Fruit fly (Drosophila melanogaster) whole organism, embryonic: ENCODE data around the gene CG14332.

Experiments
- CG10321 ChIP-seq: fragments of 200-800 bp; sonication (Bioruptor generic); IDR thresholded peaks from 2 replicates; pipeline ENCODE4 v1.3.6; 2022; ENCODE audit warnings: missing biosample characterization, missing genetic modification characterization
- CG11695 ChIP-seq: fragments of 200-800 bp; sonication (Bioruptor generic); IDR thresholded peaks from 3 replicates; pipeline ENCODE4 v1.3.6; 2022; ENCODE audit warnings: missing biosample characterization, missing genetic modification characterization
- CG11696 ChIP-seq: fragments of 200-800 bp; sonication (Bioruptor generic); IDR thresholded peaks from 2 replicates; pipeline ENCODE4 v1.3.6; 2022; ENCODE audit warnings: missing biosample characterization, missing genetic modification characterization
- CG12104 ChIP-seq: fragments of 200-800 bp; sonication (Bioruptor generic); optimal IDR thresholded peaks from 3 replicates; lab custom pipeline; 2016; ENCODE audit warnings: missing biosample characterization, missing genetic modification characterization
- CG12236 ChIP-seq: fragments of 200-800 bp; sonication (Bioruptor generic); optimal IDR thresholded peaks from 2 replicates; lab custom pipeline; 2016; ENCODE audit warnings: missing biosample characterization, missing genetic modification characterization
- CG13424 ChIP-seq: fragments of 200-800 bp; sonication (Bioruptor generic); optimal IDR thresholded peaks from 2 replicates; lab custom pipeline; 2019; ENCODE audit warnings: missing biosample characterization, mild to moderate bottlenecking, missing genetic modification characterization, moderate library complexity
- CG13624 ChIP-seq: fragments of 200-800 bp; sonication (Bioruptor generic); optimal IDR thresholded peaks from 2 replicates; lab custom pipeline; 2016; ENCODE audit warnings: missing biosample characterization, missing genetic modification characterization
- CG15011 ChIP-seq: fragments of 200-800 bp; sonication (Bioruptor generic); optimal IDR thresholded peaks from 3 replicates; lab custom pipeline; 2018; ENCODE audit warnings: missing biosample characterization, mild to moderate bottlenecking, missing genetic modification characterization
- CG17385 ChIP-seq: fragments of 200-800 bp; sonication (Bioruptor generic); optimal IDR thresholded peaks from 3 replicates; lab custom pipeline; 2018; ENCODE audit warnings: missing biosample characterization, mild to moderate bottlenecking, missing genetic modification characterization
- CG17568 ChIP-seq: fragments of 200-800 bp; sonication (Bioruptor generic); optimal IDR thresholded peaks from 2 replicates; lab custom pipeline; 2018; ENCODE audit warnings: missing biosample characterization, mild to moderate bottlenecking, missing genetic modification characterization, moderate library complexity
- CG17829 ChIP-seq: fragments of 200-800 bp; optimal IDR thresholded peaks from 2 replicates; lab custom pipeline; 2019; ENCODE audit warnings: missing biosample characterization, mild to moderate bottlenecking, missing genetic modification characterization, moderate library complexity
- CG18764 ChIP-seq: fragments of 200-800 bp; sonication (Bioruptor generic); optimal IDR thresholded peaks from 3 replicates; lab custom pipeline; 2016; ENCODE audit warnings: missing biosample characterization, missing genetic modification characterization
- CG2116 ChIP-seq: fragments of 200-800 bp; sonication (Bioruptor generic); optimal IDR thresholded peaks from 3 replicates; lab custom pipeline; 2018; ENCODE audit warnings: missing biosample characterization, mild to moderate bottlenecking, missing genetic modification characterization
- CG2120 ChIP-seq: fragments of 200-800 bp; sonication (Bioruptor generic); optimal IDR thresholded peaks from 3 replicates; lab custom pipeline; 2016; ENCODE audit warnings: missing biosample characterization, missing genetic modification characterization
- CG2129 ChIP-seq: fragments of 200-800 bp; sonication (Bioruptor generic); IDR thresholded peaks from 2 replicates; pipeline ENCODE4 v1.3.6; 2022; ENCODE audit warnings: missing biosample characterization, missing genetic modification characterization; ENCODE audit not compliant: partially characterized antibody
- CG33213 ChIP-seq: fragments of 200-800 bp; sonication (Bioruptor generic); optimal IDR thresholded peaks from 3 replicates; lab custom pipeline; 2016; ENCODE audit warnings: missing biosample characterization, missing genetic modification characterization
- CG33557 ChIP-seq: fragments of 200-800 bp; sonication (Bioruptor generic); optimal IDR thresholded peaks from 2 replicates; lab custom pipeline; 2019; ENCODE audit warnings: missing biosample characterization, mild to moderate bottlenecking, missing genetic modification characterization, moderate library complexity
- CG3847 ChIP-seq: fragments of 200-800 bp; sonication (Bioruptor generic); IDR thresholded peaks from 2 replicates; pipeline ENCODE4 v1.3.6; 2022; ENCODE audit warnings: missing biosample characterization, missing genetic modification characterization
- CG4707 ChIP-seq: fragments of 200-800 bp; sonication (Bioruptor generic); optimal IDR thresholded peaks from 2 replicates; lab custom pipeline; 2018; ENCODE audit warnings: missing biosample characterization, mild to moderate bottlenecking, missing genetic modification characterization, moderate library complexity
- CG7271 ChIP-seq: fragments of 200-800 bp; sonication (Bioruptor generic); optimal IDR thresholded peaks from 2 replicates; lab custom pipeline; 2018; ENCODE audit warnings: missing biosample characterization, mild to moderate bottlenecking, missing genetic modification characterization, moderate library complexity
- CG7839 ChIP-seq: fragments of 200-800 bp; sonication (Bioruptor generic); optimal IDR thresholded peaks from 3 replicates; lab custom pipeline; 2018; ENCODE audit warnings: missing biosample characterization, mild to moderate bottlenecking, missing genetic modification characterization, moderate library complexity
- CG8290 ChIP-seq, 3 experiments: fragments of 200-800 bp; sonication (Bioruptor generic); optimal IDR thresholded peaks; 2 replicates each; lab custom pipeline; 2016 to 2019; ENCODE audit warnings: missing biosample characterization in 3 of 3, missing genetic modification characterization in 3 of 3, mild to moderate bottlenecking in 2 of 3, moderate library complexity in 1 of 3
- CG9437 ChIP-seq: fragments of 200-800 bp; sonication (Bioruptor generic); optimal IDR thresholded peaks from 2 replicates; lab custom pipeline; 2018; ENCODE audit warnings: missing biosample characterization, mild to moderate bottlenecking, missing genetic modification characterization
- CkIIα-i1 ChIP-seq: fragments of 200-800 bp; sonication (Bioruptor generic); IDR thresholded peaks from 2 replicates; pipeline ENCODE4 v1.3.6; 2022; ENCODE audit warnings: missing biosample characterization, missing genetic modification characterization
- Dfd ChIP-seq, 2 experiments: fragments of >200 bp; optimal IDR thresholded peaks; 2 replicates each; lab custom pipeline; 2017; ENCODE audit warnings: missing biosample characterization in 2 of 2, missing genetic modification characterization in 2 of 2
- Fer2 ChIP-seq: fragments of 200-800 bp; sonication (Bioruptor generic); optimal IDR thresholded peaks from 2 replicates; lab custom pipeline; 2018; ENCODE audit warnings: missing biosample characterization, mild to moderate bottlenecking, missing genetic modification characterization, moderate library complexity
- H15 ChIP-seq: fragments of 200-800 bp; sonication (Bioruptor generic); IDR thresholded peaks from 3 replicates; pipeline ENCODE4 v1.3.6; 2022; ENCODE audit warnings: missing biosample characterization, missing genetic modification characterization
- HLH4C ChIP-seq: fragments of 200-800 bp; sonication (Bioruptor generic); IDR thresholded peaks from 3 replicates; pipeline ENCODE4 v1.3.6; 2022; ENCODE audit warnings: missing biosample characterization, missing genetic modification characterization; ENCODE audit not compliant: partially characterized antibody
- HmgZ ChIP-seq: fragments of 200-800 bp; sonication (Bioruptor generic); optimal IDR thresholded peaks from 2 replicates; lab custom pipeline; 2018; ENCODE audit warnings: missing biosample characterization, mild to moderate bottlenecking, missing genetic modification characterization
- Scr ChIP-seq: fragments of 200-800 bp; sonication (Bioruptor generic); IDR thresholded peaks from 2 replicates; pipeline ENCODE4 v1.3.6; 2022; ENCODE audit warnings: missing biosample characterization, missing genetic modification characterization; ENCODE audit not compliant: partially characterized antibody
- Sox102F ChIP-seq: fragments of 200-800 bp; sonication (Bioruptor generic); optimal IDR thresholded peaks from 2 replicates; lab custom pipeline; 2018; ENCODE audit warnings: missing biosample characterization, mild to moderate bottlenecking, missing genetic modification characterization, moderate library complexity
- Sry-δ ChIP-seq: fragments of 200-800 bp; sonication (Bioruptor generic); optimal IDR thresholded peaks from 2 replicates; lab custom pipeline; 2016; ENCODE audit warnings: missing biosample characterization, missing genetic modification characterization
- ab ChIP-seq: fragments of 200-800 bp; sonication (Bioruptor generic); optimal IDR thresholded peaks from 2 replicates; lab custom pipeline; 2016; ENCODE audit warnings: missing biosample characterization, missing genetic modification characterization
- amos ChIP-seq: fragments of 200-800 bp; sonication (Bioruptor generic); IDR thresholded peaks from 2 replicates; pipeline ENCODE4 v1.3.6; 2022; ENCODE audit warnings: missing biosample characterization, missing genetic modification characterization; ENCODE audit not compliant: partially characterized antibody
- az2 ChIP-seq: fragments of 200-800 bp; sonication (Bioruptor generic); optimal IDR thresholded peaks from 3 replicates; lab custom pipeline; 2016; ENCODE audit warnings: missing biosample characterization, missing genetic modification characterization
- cas ChIP-seq: fragments of 200-800 bp; sonication (Bioruptor generic); IDR thresholded peaks from 2 replicates; pipeline ENCODE4 v1.3.6; 2022; ENCODE audit warnings: missing biosample characterization, missing genetic modification characterization
- caup ChIP-seq: fragments of 200-800 bp; sonication (Bioruptor generic); optimal IDR thresholded peaks from 3 replicates; lab custom pipeline; 2017; ENCODE audit warnings: missing biosample characterization, mild to moderate bottlenecking, missing genetic modification characterization, moderate library complexity; ENCODE audit not compliant: severe bottlenecking
- crc ChIP-seq: fragments of 200-800 bp; sonication (Bioruptor generic); optimal IDR thresholded peaks from 2 replicates; lab custom pipeline; 2016; ENCODE audit warnings: missing biosample characterization, missing genetic modification characterization
- gfzf ChIP-seq: fragments of 200-800 bp; sonication (Bioruptor generic); optimal IDR thresholded peaks from 2 replicates; lab custom pipeline; 2016; ENCODE audit warnings: missing biosample characterization, mild to moderate bottlenecking, missing genetic modification characterization, moderate library complexity
- her ChIP-seq: fragments of 200-800 bp; sonication (Bioruptor generic); optimal IDR thresholded peaks from 2 replicates; lab custom pipeline; 2016; ENCODE audit warnings: missing biosample characterization, missing genetic modification characterization
- jigr1 ChIP-seq: fragments of 200-800 bp; sonication (Bioruptor generic); IDR thresholded peaks from 3 replicates; pipeline ENCODE4 v1.3.6; 2022; ENCODE audit warnings: missing biosample characterization, missing genetic modification characterization
- lbe ChIP-seq: fragments of 200-800 bp; sonication (Bioruptor generic); optimal IDR thresholded peaks from 2 replicates; lab custom pipeline; 2016; ENCODE audit warnings: missing biosample characterization, mild to moderate bottlenecking, missing genetic modification characterization
- mam ChIP-seq: fragments of 200-800 bp; sonication (Bioruptor generic); optimal IDR thresholded peaks from 3 replicates; lab custom pipeline; 2016; ENCODE audit warnings: missing biosample characterization, missing genetic modification characterization
- nerfin-2 ChIP-seq: fragments of 200-800 bp; sonication (Bioruptor generic); IDR thresholded peaks from 2 replicates; pipeline ENCODE4 v1.3.6; 2022; ENCODE audit warnings: missing biosample characterization, missing genetic modification characterization; ENCODE audit not compliant: partially characterized antibody
- pb ChIP-seq: fragments of 200-800 bp; sonication (Bioruptor generic); optimal IDR thresholded peaks from 3 replicates; lab custom pipeline; 2016; ENCODE audit warnings: missing biosample characterization, missing genetic modification characterization
- scrt ChIP-seq: fragments of 200-800 bp; sonication (Bioruptor generic); optimal IDR thresholded peaks from 2 replicates; lab custom pipeline; 2018; ENCODE audit warnings: missing biosample characterization, mild to moderate bottlenecking, missing genetic modification characterization, moderate library complexity
- slou ChIP-seq: fragments of 200-800 bp; sonication (Bioruptor generic); optimal IDR thresholded peaks from 3 replicates; lab custom pipeline; 2016; ENCODE audit warnings: missing biosample characterization, missing genetic modification characterization
- sna ChIP-seq: fragments of 200-800 bp; sonication (Bioruptor generic); IDR thresholded peaks from 2 replicates; pipeline ENCODE4 v1.3.6; 2022; ENCODE audit warnings: missing biosample characterization, missing genetic modification characterization; ENCODE audit not compliant: partially characterized antibody
- tin ChIP-seq: fragments of 200-800 bp; sonication (Bioruptor generic); optimal IDR thresholded peaks from 3 replicates; lab custom pipeline; 2016; ENCODE audit warnings: missing biosample characterization, missing genetic modification characterization

CG14332 gene

dm6 chr3R:17401289-17401752 is 20.7 kb downstream of the CG14332 start (continued):
- no peak for TF ChIP-seq CG4707 (GFP tag; lab: Kevin White, UChicago)
- no peak for TF ChIP-seq gfzf
- peak; percentile 57 for TF ChIP-seq CG13424
- TF ChIP-seq CG15011 = no peak
- TF ChIP-seq Scr = peak; percentile 84
- TF ChIP-seq CG2120 (GFP tag; lab: Kevin White, UChicago) = peak; percentile 86
- peak; percentile 17 for TF ChIP-seq CG12104
- no peak for TF ChIP-seq CkIIα-i1
- TF ChIP-seq CG2116 (GFP tag; lab: Kevin White, UChicago) = peak; percentile 83
- TF ChIP-seq caup (GFP tag; lab: Kevin White, UChicago) = peak; percentile 11
- peak; percentile 50 for TF ChIP-seq az2
- peak; percentile 39 for TF ChIP-seq CG13624 (GFP tag; lab: Kevin White, UChicago)
- no peak for TF ChIP-seq CG10321 (GFP tag; lab: Robert Waterston, UW)
- peak; percentile 91 for TF ChIP-seq Sry-δ
- peak; percentile 84 for TF ChIP-seq HmgZ
- TF ChIP-seq scrt = peak; percentile 28
- peak; percentile 60 for TF ChIP-seq CG17385 (GFP tag; lab: Kevin White, UChicago)
- no peak for TF ChIP-seq CG11696 (GFP tag; lab: Robert Waterston, UW)
- TF ChIP-seq CG9437 (GFP tag; lab: Kevin White, UChicago) = peak; percentile 24
- 0 out of 2 replicates have a peak, but pooled peaks have one; percentile 31 for TF ChIP-seq cas (GFP tag; lab: Robert Waterston, UW)
- TF ChIP-seq CG11695 (GFP tag; lab: Robert Waterston, UW) = 0 out of 3 replicates have a peak, but pooled peaks have one; percentile 44
- TF ChIP-seq CG7839 (tag; lab: Kevin White, UChicago) = peak; percentile 62
- peak; percentile 9 for TF ChIP-seq CG18764 (GFP tag; lab: Kevin White, UChicago)
- TF ChIP-seq CG33557 (GFP tag; lab: Kevin White, UChicago) = no peak
- TF ChIP-seq jigr1 = no peak
- TF ChIP-seq H15 (GFP tag; lab: Robert Waterston, UW) = no peak
- peak; percentile 48 for TF ChIP-seq CG17829 (tag; lab: Kevin White, UChicago)
- peak; percentile 63; the same call in 1 of the 2 replicates for TF ChIP-seq sna
- peak; percentile 16 for TF ChIP-seq crc (GFP tag; lab: Kevin White, UChicago)
- TF ChIP-seq slou (GFP tag; lab: Kevin White, UChicago) = peak; percentile 13
- peak; percentile 8 for TF ChIP-seq CG12236 (GFP tag; lab: Kevin White, UChicago)
- TF ChIP-seq Dfd (GFP tag; optimal IDR thresholded peaks at IDR 0.05; lab: Kevin White, UChicago) = no peak
- peak; percentile 27 for TF ChIP-seq pb
- TF ChIP-seq Sox102F (GFP tag; lab: Kevin White, UChicago) = peak; percentile 62
- TF ChIP-seq CG2129 (GFP tag; lab: Robert Waterston, UW) = 0 out of 2 replicates have a peak, but pooled peaks have one; percentile 19
- peak; percentile 78 for TF ChIP-seq mam (GFP tag; lab: Kevin White, UChicago)
- peak; percentile 4 for TF ChIP-seq CG33213 (GFP tag; lab: Kevin White, UChicago)
- peak; percentile 40 for TF ChIP-seq CG3847 (GFP tag; lab: Robert Waterston, UW)
- peak; percentile 89 for TF ChIP-seq amos
- TF ChIP-seq CG7271 = no peak
- no peak for TF ChIP-seq CG17568 (GFP tag; lab: Kevin White, UChicago)
- TF ChIP-seq HLH4C (GFP tag; lab: Robert Waterston, UW) = peak; percentile 82
- peak; percentile 11 for TF ChIP-seq ab (GFP tag; lab: Kevin White, UChicago)
- peak; percentile 3 for TF ChIP-seq lbe (GFP tag; lab: Kevin White, UChicago)
- no peak for TF ChIP-seq tin
- TF ChIP-seq Fer2 = peak; percentile 16
- peak; percentile 17 for TF ChIP-seq CG8290 (GFP tag; optimal IDR thresholded peaks at IDR 0.05; lab: Kevin White, UChicago)
- peak in 1 of 2 experiments; percentile 81 for TF ChIP-seq CG8290 (tag; optimal IDR thresholded peaks at IDR 0.05; lab: Kevin White, UChicago)
- TF ChIP-seq nerfin-2 (GFP tag; lab: Robert Waterston, UW) = peak; percentile 75
- TF ChIP-seq her = peak; percentile 4
